Worm (Caenorhabditis elegans): ENCODE results near the gene C05D10.4.
A peak's percentile ranks its signal among the peaks of the same experiment; 100 is the strongest.

Gene C05D10.4

DNA sequence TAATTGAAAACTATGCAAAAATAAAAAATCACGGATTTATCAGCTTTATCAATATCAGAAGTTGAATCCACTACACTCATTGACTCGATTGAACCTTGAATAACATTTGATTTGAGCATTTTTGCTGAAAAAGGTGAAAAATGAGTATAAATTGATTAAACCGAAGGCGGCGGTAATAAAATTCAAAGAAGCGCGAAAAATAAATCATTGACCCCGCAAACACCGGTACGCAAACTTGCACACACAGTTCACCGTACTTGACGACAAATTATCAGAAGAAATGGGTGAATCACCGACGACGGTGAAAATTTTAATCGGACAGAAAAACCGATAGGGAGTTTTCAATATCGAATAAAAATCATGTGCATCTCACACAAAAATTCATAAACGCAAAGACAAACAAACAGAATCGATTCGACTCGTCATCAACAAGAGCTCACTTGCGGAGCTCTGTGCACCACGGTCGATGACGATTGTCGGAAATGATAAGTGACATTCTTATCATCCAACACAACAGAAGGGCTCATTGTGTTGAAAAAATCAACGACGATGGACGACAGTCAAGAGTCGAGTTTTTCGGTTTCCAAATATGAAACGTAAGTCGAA lies 46.9 kb upstream of the C05D10.4 start, which contains the start of the genes wht-7 and Y42G9A.1 (continued):
- TF ChIP-seq rec-8 (tag; optimal IDR thresholded peaks at IDR 0.05) (no peak), hrde-1 (tag; optimal IDR thresholded peaks at IDR 0.05; ENCODE audit: borderline replicate concordance) (no peak), rcor-1 (GFP tag; IDR thresholded peaks at IDR 0.05) (no peak), F57A8.1 (GFP tag; optimal IDR thresholded peaks at IDR 0.05) (no peak), somi-1 (GFP tag; optimal IDR thresholded peaks at IDR 0.05) (no peak), T07F8.4 (tag; optimal IDR thresholded peaks at IDR 0.05) (no peak), lin-26 (GFP tag; IDR thresholded peaks at IDR 0.05) (no peak), F33H1.4 (GFP tag; IDR thresholded peaks at IDR 0.05) (0 out of 2 replicates have a peak, but pooled peaks have one; percentile 25), madf-6 (GFP tag; IDR thresholded peaks at IDR 0.05) (peak; percentile 77), ztf-22 (GFP tag; optimal IDR thresholded peaks at IDR 0.05) (no peak), unc-130 (GFP tag; optimal IDR thresholded peaks at IDR 0.05) (no peak), F22D6.2 (tag; optimal IDR thresholded peaks at IDR 0.05) (no peak), aptf-2 (GFP tag; conservative IDR thresholded peaks at IDR 0.05) (no peak), gei-17 (GFP tag; optimal IDR thresholded peaks at IDR 0.05) (no peak), dox-1 (GFP tag; IDR thresholded peaks at IDR 0.05) (peak; percentile 40; the same call in 1 of the 2 replicates), bed-2 (GFP tag; IDR thresholded peaks at IDR 0.05) (no peak), let-526 (GFP tag; IDR thresholded peaks at IDR 0.05) (no peak), ama-1 (optimal IDR thresholded peaks at IDR 0.05) (no peak), ama-1 (GFP tag; optimal IDR thresholded peaks at IDR 0.05) (no peak), lin-35 (GFP tag; optimal IDR thresholded peaks at IDR 0.05) (no peak), lin-54 (GFP tag; optimal IDR thresholded peaks at IDR 0.05) (peak; percentile 33), F55B11.4 (tag; optimal IDR thresholded peaks at IDR 0.05; ENCODE audit: borderline replicate concordance, insufficient read depth) (no peak), Y53F4B.3 (GFP tag; IDR thresholded peaks at IDR 0.05) (no peak), nfyb-1 (GFP tag; IDR thresholded peaks at IDR 0.05) (no peak), aptf-3 (GFP tag; IDR thresholded peaks at IDR 0.05) (no peak), nfya-2 (GFP tag; IDR thresholded peaks at IDR 0.05) (no peak), zim-3 (tag; optimal IDR thresholded peaks at IDR 0.05) (no peak), repo-1 (tag; optimal IDR thresholded peaks at IDR 0.05) (peak; percentile 11), nfya-1 (tag; optimal IDR thresholded peaks at IDR 0.05; ENCODE audit: borderline replicate concordance, insufficient read depth) (no peak), mes-4 (tag; optimal IDR thresholded peaks at IDR 0.05) (no peak), hsf-1 (GFP tag; IDR thresholded peaks at IDR 0.05) (no peak), nhr-80 (tag; optimal IDR thresholded peaks at IDR 0.05) (peak; percentile 83), him-1 (tag; optimal IDR thresholded peaks at IDR 0.05) (no peak), bed-1 (GFP tag; IDR thresholded peaks at IDR 0.05) (no peak), madf-8 (GFP tag; conservative IDR thresholded peaks at IDR 0.05) (peak; percentile 54), B0035.1 (tag; optimal IDR thresholded peaks at IDR 0.05) (no peak), ekl-4 (GFP tag; IDR thresholded peaks at IDR 0.05) (no peak), tbp1 (GFP tag; optimal IDR thresholded peaks at IDR 0.05) (peak; percentile 15), tbx-9 (tag; optimal IDR thresholded peaks at IDR 0.05; ENCODE audit: borderline replicate concordance) (no peak), snpc-3.4 (tag; optimal IDR thresholded peaks at IDR 0.05) (no peak), ccch-3 (GFP tag; optimal IDR thresholded peaks at IDR 0.05) (no peak), mel-28 (tag; optimal IDR thresholded peaks at IDR 0.05; ENCODE audit: borderline replicate concordance) (no peak), hmg-1.2 (GFP tag; IDR thresholded peaks at IDR 0.05) (no peak), nhr-27 (tag; optimal IDR thresholded peaks at IDR 0.05) (no peak), atf-7 (tag; optimal IDR thresholded peaks at IDR 0.05) (peak; percentile 41)
